Worm (Caenorhabditis elegans): Measurements from ENCODE around the gene F16B4.4.
A peak's percentile ranks its signal among the peaks of the same experiment; 100 is the strongest.

The F16B4.4 gene

ce11 chrV:1626720-1627119 lies 32.9 kb downstream of the F16B4.4 start, which contains the start of gene nhr-237:
TSS of gene nhr-237 (minus strand) at chrV:1626820.
- TF ChIP-seq unc-62 (GFP tag; optimal IDR thresholded peaks at IDR 0.05 in 1 of 2) (no peak), unc-62 (tag; optimal IDR thresholded peaks at IDR 0.05) (no peak)

DNA sequence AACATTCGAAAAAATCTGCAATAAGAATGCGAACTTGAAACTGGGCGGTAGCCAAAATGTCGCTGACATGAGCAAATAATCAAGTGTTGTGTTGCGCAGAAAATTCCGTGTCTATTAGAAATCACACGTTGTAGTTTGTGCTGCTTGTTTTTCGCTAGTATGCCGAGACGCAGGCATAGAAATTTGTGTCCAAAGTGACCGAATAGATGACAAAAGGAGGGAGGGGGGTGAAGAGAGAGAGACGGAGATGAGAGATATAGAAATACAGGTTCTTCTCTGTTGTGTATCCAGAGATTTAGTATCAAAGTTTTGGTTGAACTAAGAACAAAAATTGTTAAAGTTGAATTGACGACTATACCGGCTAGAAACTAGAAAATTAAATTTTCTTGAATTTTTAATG lies 33.5 kb downstream of the F16B4.4 start:
- TF ChIP-seq mep-1 (tag; optimal IDR thresholded peaks at IDR 0.05) (peak; percentile 23), tra-1 (GFP tag; IDR thresholded peaks at IDR 0.05) (no peak), F37D6.2 (tag; optimal IDR thresholded peaks at IDR 0.05) (no peak), duxl-1 (tag; optimal IDR thresholded peaks at IDR 0.05; ENCODE audit: poor library complexity) (no peak), F44E2.7 (GFP tag; IDR thresholded peaks at IDR 0.05) (no peak), nhr-25 (tag; optimal IDR thresholded peaks at IDR 0.05; ENCODE audit: borderline replicate concordance, insufficient read depth) (peak; percentile 32), nhr-42 (GFP tag; IDR thresholded peaks at IDR 0.05) (peak; percentile 71; the same call in 1 of the 2 replicates), dpl-1 (GFP tag; optimal IDR thresholded peaks at IDR 0.05) (no peak), ztf-11 (tag; optimal IDR thresholded peaks at IDR 0.05) (no peak), gei-8 (GFP tag; optimal IDR thresholded peaks at IDR 0.05) (no peak), nhr-111 (GFP tag; optimal IDR thresholded peaks at IDR 0.05) (no peak), nhr-41 (GFP tag; IDR thresholded peaks at IDR 0.05) (no peak), lsy-2 (tag; optimal IDR thresholded peaks at IDR 0.05) (no peak), saeg-2 (GFP tag; IDR thresholded peaks at IDR 0.05) (no peak), ceh-28 (tag; optimal IDR thresholded peaks at IDR 0.05) (no peak), mdt-29 (GFP tag; IDR thresholded peaks at IDR 0.05) (no peak), daf-19 (GFP tag; conservative IDR thresholded peaks at IDR 0.05) (no peak), Y48G9A.11 (GFP tag; IDR thresholded peaks at IDR 0.05) (no peak), nhr-76 (tag; optimal IDR thresholded peaks at IDR 0.05) (no peak), zfp-2 (tag; optimal IDR thresholded peaks at IDR 0.05) (no peak), aly-2 (tag; optimal IDR thresholded peaks at IDR 0.05) (no peak), rbr-2 (tag; optimal IDR thresholded peaks at IDR 0.05) (no peak), dmd-8 (GFP tag; IDR thresholded peaks at IDR 0.05) (no peak), spr-1 (tag; optimal IDR thresholded peaks at IDR 0.05) (no peak), nhr-28 (tag; optimal IDR thresholded peaks at IDR 0.05) (peak; percentile 100), php-3 (GFP tag; IDR thresholded peaks at IDR 0.05) (no peak), fos-1 (tag; optimal IDR thresholded peaks at IDR 0.05) (no peak), mes-2 (tag; optimal IDR thresholded peaks at IDR 0.05; ENCODE audit: poor library complexity, severe bottlenecking) (peak; percentile 21), mxl-3 (GFP tag; optimal IDR thresholded peaks at IDR 0.05) (peak; percentile 23), spr-3 (GFP tag; optimal IDR thresholded peaks at IDR 0.05) (no peak), egl-43 (GFP tag; IDR thresholded peaks at IDR 0.05) (no peak), madf-5 (GFP tag; IDR thresholded peaks at IDR 0.05) (no peak), nhr-6 (tag; optimal IDR thresholded peaks at IDR 0.05) (no peak), zag-1 (tag; optimal IDR thresholded peaks at IDR 0.05) (no peak), ZK337.2 (GFP tag; IDR thresholded peaks at IDR 0.05) (no peak), ceh-20 (GFP tag; IDR thresholded peaks at IDR 0.05) (no peak), lin-13 (GFP tag; optimal IDR thresholded peaks at IDR 0.05) (no peak), T20F7.1 (GFP tag; optimal IDR thresholded peaks at IDR 0.05) (no peak), lin-39 (tag; optimal IDR thresholded peaks at IDR 0.05) (no peak), nhr-48 (tag; optimal IDR thresholded peaks at IDR 0.05) (no peak), D1046.2 (GFP tag; IDR thresholded peaks at IDR 0.05) (no peak), mdl-1 (tag; optimal IDR thresholded peaks at IDR 0.05) (peak in 1 of 2 experiments; percentile 37), ceh-82 (tag; optimal IDR thresholded peaks at IDR 0.05) (no peak), dmd-6 (GFP tag; IDR thresholded peaks at IDR 0.05) (peak; percentile 39), F10B5.3 (tag; optimal IDR thresholded peaks at IDR 0.05) (no peak), madf-9 (GFP tag; conservative IDR thresholded peaks at IDR 0.05) (no peak), T26A8.4 (GFP tag; IDR thresholded peaks at IDR 0.05) (no peak), unc-130 (GFP tag; optimal IDR thresholded peaks at IDR 0.05) (no peak), lin-1 (GFP tag; IDR thresholded peaks at IDR 0.05) (no peak)

Data from whole organism, L4 larva.